Fruit fly (Drosophila melanogaster) whole organism, prepupa: ENCODE measurements around the gene plum.

Experiments
- Blimp-1 ChIP-seq: fragments of 200-800 bp; sonication (Bioruptor generic); optimal IDR thresholded peaks from 3 replicates; lab custom pipeline; 2017; ENCODE audit warnings: missing biosample characterization, missing genetic modification characterization, mild to moderate bottlenecking, moderate library complexity, missing genetic modification reagents
- CG11902 ChIP-seq: fragments of 200-800 bp; sonication (Bioruptor generic); optimal IDR thresholded peaks from 3 replicates; lab custom pipeline; 2016; ENCODE audit warnings: missing biosample characterization, missing genetic modification characterization
- CG1621 ChIP-seq: fragments of 200-800 bp; sonication (Bioruptor generic); optimal IDR thresholded peaks from 3 replicates; lab custom pipeline; 2018; ENCODE audit warnings: missing biosample characterization, mild to moderate bottlenecking, missing genetic modification characterization
- CG16779 ChIP-seq: fragments of 200-800 bp; sonication (Bioruptor generic); optimal IDR thresholded peaks from 3 replicates; lab custom pipeline; 2017; ENCODE audit warnings: missing biosample characterization, mild to moderate bottlenecking, missing genetic modification characterization
- CG6276 ChIP-seq: fragments of 200-800 bp; sonication (Bioruptor generic); optimal IDR thresholded peaks from 2 replicates; lab custom pipeline; 2017; ENCODE audit warnings: missing biosample characterization, mild to moderate bottlenecking, missing genetic modification characterization
- CG6854 ChIP-seq: fragments of 200-800 bp; sonication (Bioruptor generic); optimal IDR thresholded peaks from 2 replicates; lab custom pipeline; 2017; ENCODE audit warnings: missing biosample characterization, mild to moderate bottlenecking, missing genetic modification characterization
- Gug ChIP-seq: fragments of 200-800 bp; sonication (Bioruptor generic); IDR thresholded peaks from 2 replicates; pipeline ENCODE4 v1.3.6; 2022; ENCODE audit warnings: missing biosample characterization, missing genetic modification characterization
- OdsH ChIP-seq: fragments of 200-800 bp; sonication (Bioruptor generic); optimal IDR thresholded peaks from 3 replicates; lab custom pipeline; 2016; ENCODE audit warnings: missing biosample characterization, missing genetic modification characterization
- cyc ChIP-seq: fragments of 200-800 bp; sonication (Bioruptor generic); optimal IDR thresholded peaks from 3 replicates; lab custom pipeline; 2016; ENCODE audit warnings: missing biosample characterization, missing genetic modification characterization
- dsx ChIP-seq: fragments of 200-800 bp; optimal IDR thresholded peaks from 3 replicates; lab custom pipeline; 2019; ENCODE audit warnings: missing biosample characterization, mild to moderate bottlenecking, missing genetic modification characterization, moderate library complexity; ENCODE audit not compliant: poor library complexity, severe bottlenecking
- pdm3 ChIP-seq: fragments of 200-800 bp; sonication (Bioruptor generic); optimal IDR thresholded peaks from 3 replicates; lab custom pipeline; 2016; ENCODE audit warnings: missing biosample characterization, missing genetic modification characterization
- svp ChIP-seq: fragments of 200-800 bp; sonication (Bioruptor generic); peaks from one replicate; lab custom pipeline; 2016; ENCODE audit warnings: missing biosample characterization, missing genetic modification characterization

- no peak for TF ChIP-seq dsx
- no peak for TF ChIP-seq svp (GFP tag; lab: Kevin White, UChicago)
- no peak for TF ChIP-seq Gug (GFP tag; lab: Robert Waterston, UW)
- no peak for TF ChIP-seq OdsH
- no peak for TF ChIP-seq Blimp-1 (GFP tag; lab: Kevin White, UChicago)
- no peak for TF ChIP-seq CG1621 (tag; lab: Kevin White, UChicago)
- TF ChIP-seq cyc (GFP tag; lab: Kevin White, UChicago), result no peak
- TF ChIP-seq CG6854 (GFP tag; lab: Kevin White, UChicago), result no peak
- no peak for TF ChIP-seq CG11902 (GFP tag; lab: Kevin White, UChicago)
- TF ChIP-seq CG16779 (tag; lab: Kevin White, UChicago), result no peak
- no peak for TF ChIP-seq pdm3 (GFP tag; lab: Kevin White, UChicago)
- no peak for TF ChIP-seq CG6276 (GFP tag; lab: Kevin White, UChicago)
Observed at dm6 chr3R:26555642-26556278, 20.7 kb upstream of the plum start.
